Fruit fly (Drosophila melanogaster): ENCODE data around the gene SNF4Agamma.

SNF4Agamma gene

DNA sequence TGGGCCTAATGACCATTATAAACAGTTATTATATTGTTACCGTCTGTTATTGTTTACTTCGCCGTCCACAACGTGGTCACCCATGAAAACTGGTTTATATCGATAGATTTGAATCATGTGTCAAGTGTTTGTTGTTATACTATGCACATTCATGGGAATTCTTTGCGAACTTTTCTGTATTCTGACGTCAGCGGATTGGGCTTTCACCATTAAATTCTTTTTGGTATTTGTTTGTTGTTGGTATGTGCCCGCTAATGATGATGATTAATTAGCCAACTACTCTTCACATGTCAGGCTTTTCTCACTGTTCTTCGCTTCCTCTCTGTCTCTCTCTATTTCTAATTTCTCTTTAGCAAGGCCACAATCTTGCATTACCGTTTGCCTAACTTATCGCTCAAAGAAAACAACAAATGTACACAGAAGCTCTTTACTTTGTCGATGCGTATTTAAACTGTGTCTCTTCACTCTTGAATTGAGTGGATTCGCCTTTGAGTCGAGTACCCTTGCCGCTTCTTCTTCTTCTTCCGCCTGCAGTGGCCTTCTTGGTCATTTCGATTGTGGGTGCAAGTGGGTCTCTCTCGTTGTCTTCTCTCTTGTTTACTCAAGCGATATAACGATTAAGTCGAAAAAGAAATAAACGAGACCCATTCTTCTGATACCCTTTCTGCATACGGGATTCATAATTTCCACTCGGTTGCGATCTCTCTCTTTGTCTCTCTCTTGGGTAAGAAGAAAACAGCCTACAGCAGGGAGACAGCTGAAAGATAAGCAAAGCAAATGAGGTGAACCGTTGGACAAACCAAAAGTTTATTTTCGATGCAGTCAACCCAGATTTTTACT lies 63.3 kb downstream of the SNF4Agamma start (continued):
- TF ChIP-seq Camta (GFP tag; optimal IDR thresholded peaks at IDR 0.05) (no peak), Atf-2 (GFP tag; optimal IDR thresholded peaks at IDR 0.05) (no peak), tll (GFP tag; optimal IDR thresholded peaks at IDR 0.05) (no peak), PHDP (tag; optimal IDR thresholded peaks at IDR 0.05) (peak; percentile 45), Rfx (GFP tag; IDR thresholded peaks at IDR 0.05) (no peak; the same call in 1 of the 2 replicates), CG13894 (tag; optimal IDR thresholded peaks at IDR 0.05) (no peak), CkIIα-i1 (GFP tag; IDR thresholded peaks at IDR 0.05) (no peak), zfh1 (GFP tag; IDR thresholded peaks at IDR 0.05) (0 out of 3 replicates have a peak, but pooled peaks have one; percentile 13), fd64A (GFP tag; optimal IDR thresholded peaks at IDR 0.05) (peak; percentile 96), bowl (GFP tag; IDR thresholded peaks at IDR 0.05) (no peak), grau (tag; optimal IDR thresholded peaks at IDR 0.05) (no peak), caup (GFP tag; optimal IDR thresholded peaks at IDR 0.05; ENCODE audit: severe bottlenecking) (no peak), br (optimal IDR thresholded peaks at IDR 0.05) (no peak), sisA (GFP tag; IDR thresholded peaks at IDR 0.05) (no peak), croc (GFP tag; conservative IDR thresholded peaks at IDR 0.05) (no peak), cas (GFP tag; IDR thresholded peaks at IDR 0.05) (no peak), D (optimal IDR thresholded peaks at IDR 0.05) (no peak), D (GFP tag; optimal IDR thresholded peaks at IDR 0.05) (no peak), cato (GFP tag; optimal IDR thresholded peaks at IDR 0.05; ENCODE audit: borderline replicate concordance) (no peak), CG8765 (GFP tag; IDR thresholded peaks at IDR 0.05) (no peak), vvl (GFP tag; IDR thresholded peaks at IDR 0.05) (peak; percentile 61; the same call in 1 of the 2 replicates), CG16863 (GFP tag; optimal IDR thresholded peaks at IDR 0.05) (no peak), dmrt11E (tag; optimal IDR thresholded peaks at IDR 0.05) (peak; percentile 38), dysf (GFP tag; IDR thresholded peaks at IDR 0.05) (no peak), CG1647 (GFP tag; optimal IDR thresholded peaks at IDR 0.05) (no peak), HHEX (GFP tag; optimal IDR thresholded peaks at IDR 0.05) (no peak), CG11456 (GFP tag; IDR thresholded peaks at IDR 0.05) (no peak), H15 (GFP tag; IDR thresholded peaks at IDR 0.05) (no peak), CG8478 (optimal IDR thresholded peaks at IDR 0.05) (no peak), CG7556 (GFP tag; optimal IDR thresholded peaks at IDR 0.05) (no peak), CG7271 (tag; optimal IDR thresholded peaks at IDR 0.05) (no peak), Vsx1 (GFP tag; optimal IDR thresholded peaks at IDR 0.05) (peak; percentile 69), CG4404 (GFP tag; IDR thresholded peaks at IDR 0.05) (no peak), CG10321 (GFP tag; IDR thresholded peaks at IDR 0.05) (no peak), gsb (GFP tag; IDR thresholded peaks at IDR 0.05) (0 out of 2 replicates have a peak, but pooled peaks have one; percentile 24), CG14014 (GFP tag; IDR thresholded peaks at IDR 0.05) (peak; percentile 75; the same call in 1 of the 2 replicates), crp (GFP tag; optimal IDR thresholded peaks at IDR 0.05) (no peak), CG31388 (GFP tag; optimal IDR thresholded peaks at IDR 0.05) (no peak), CG6765 (GFP tag; optimal IDR thresholded peaks at IDR 0.05) (no peak), dati (GFP tag; IDR thresholded peaks at IDR 0.05) (no peak), CG7786 (GFP tag; optimal IDR thresholded peaks at IDR 0.05) (no peak), Dek (tag; optimal IDR thresholded peaks at IDR 0.05) (no peak), toy (GFP tag; IDR thresholded peaks at IDR 0.05) (no peak), Mrtf (GFP tag; IDR thresholded peaks at IDR 0.05) (no peak), CG9727 (GFP tag; optimal IDR thresholded peaks at IDR 0.05) (no peak), bigmax (GFP tag; optimal IDR thresholded peaks at IDR 0.05) (no peak), CG32772 (GFP tag; IDR thresholded peaks at IDR 0.05) (no peak), trh (GFP tag; optimal IDR thresholded peaks at IDR 0.05) (no peak), slou (GFP tag; optimal IDR thresholded peaks at IDR 0.05) (no peak), CG3407 (GFP tag; optimal IDR thresholded peaks at IDR 0.05) (peak; percentile 84), Kr (GFP tag; optimal IDR thresholded peaks at IDR 0.05) (peak; percentile 73)
